Worm (Caenorhabditis elegans) whole organism, L4 larva: ENCODE results near the gene srx-5.

Experiments used
- D1046.2 ChIP-seq: fragments of 200-800 bp; sonication (Bioruptor generic); IDR thresholded peaks from 2 replicates; pipeline ENCODE4 v1.3.6; 2022; ENCODE audit warnings: missing genetic modification characterization, missing compliant biosample characterization
- F44E2.7 ChIP-seq: fragments of 200-800 bp; sonication (Bioruptor generic); IDR thresholded peaks from 2 replicates; pipeline ENCODE4 v2.1.2; 2022; ENCODE audit warnings: missing genetic modification characterization, missing compliant biosample characterization
- ama-1 ChIP-seq: fragments of 150-350 bp; optimal IDR thresholded peaks from 2 replicates; lab custom pipeline; 2014; ENCODE audit warnings: inconsistent platforms, mixed read lengths
- arid-1 ChIP-seq: fragments of 200-800 bp; sonication (Bioruptor generic); conservative IDR thresholded peaks from 2 replicates; pipeline ENCODE4 v1.3.6; 2022; ENCODE audit warnings: missing genetic modification reagents, missing genetic modification characterization, missing compliant biosample characterization
- hlh-11 ChIP-seq: fragments of 200-800 bp; sonication (Bioruptor generic); optimal IDR thresholded peaks from 2 replicates; lab custom pipeline; 2018; ENCODE audit warnings: mild to moderate bottlenecking, missing genetic modification characterization, missing compliant biosample characterization
- hlh-30 ChIP-seq: sonication (generic microtip); optimal IDR thresholded peaks from 2 replicates; lab custom pipeline; 2017; ENCODE audit warnings: antibody characterized with exemption, mild to moderate bottlenecking, missing genetic modification characterization, missing compliant biosample characterization; ENCODE audit not compliant: insufficient read depth
- lin-39 ChIP-seq: fragments of 150-350 bp; optimal IDR thresholded peaks from 2 replicates; lab custom pipeline; 2014; ENCODE audit warnings: missing biosample characterization, missing genetic modification reagents, missing genetic modification characterization
- mep-1 ChIP-seq: fragments of 150-350 bp; sonication (generic microtip); optimal IDR thresholded peaks from 3 replicates; lab custom pipeline; 2014; ENCODE audit warnings: missing biosample characterization, missing genetic modification characterization
- nhr-11 ChIP-seq: fragments of 150-350 bp; optimal IDR thresholded peaks from 2 replicates; lab custom pipeline; 2014; ENCODE audit warnings: missing biosample characterization, missing genetic modification characterization
- nhr-6 ChIP-seq: fragments of 150-350 bp; optimal IDR thresholded peaks from 2 replicates; lab custom pipeline; 2014; ENCODE audit warnings: missing biosample characterization, missing genetic modification characterization
- pha-4 ChIP-seq, 2 experiments: fragments of 150-350 bp in 1 of 2; fragments of 200-800 bp in 1 of 2; sonication (Bioruptor generic) in 1 of 2; IDR thresholded peaks in 1 of 2; optimal IDR thresholded peaks in 1 of 2; 2 replicates each; pipeline versions ENCODE4 v1.3.6 to Lab custom; 2014 to 2022; ENCODE audit warnings: missing genetic modification characterization in 2 of 2, missing genetic modification reagents in 2 of 2, missing biosample characterization in 1 of 2, missing compliant biosample characterization in 1 of 2
- skn-1 ChIP-seq: fragments of 150-350 bp; optimal IDR thresholded peaks from 2 replicates; lab custom pipeline; 2014; ENCODE audit warnings: missing biosample characterization, missing genetic modification characterization

- no peak for TF ChIP-seq ama-1
- no peak for TF ChIP-seq arid-1 (GFP tag; lab: Robert Waterston, UW)
- TF ChIP-seq nhr-6, result no peak
- no peak for TF ChIP-seq F44E2.7 (GFP tag; lab: Robert Waterston, UW)
- no peak for TF ChIP-seq D1046.2 (GFP tag; lab: Robert Waterston, UW)
- TF ChIP-seq lin-39, result no peak
- TF ChIP-seq hlh-11, result no peak
- no peak for TF ChIP-seq nhr-11 (tag; lab: Kevin White, UChicago)
- TF ChIP-seq pha-4 (GFP tag; IDR thresholded peaks at IDR 0.05; lab: Robert Waterston, UW), result no peak
- TF ChIP-seq pha-4 (tag; optimal IDR thresholded peaks at IDR 0.05; lab: Kevin White, UChicago), result no peak
- TF ChIP-seq mep-1, result no peak
- peak; percentile 69 for TF ChIP-seq hlh-30 (tag; lab: Kevin White, UChicago)
- TF ChIP-seq skn-1 (tag; lab: Kevin White, UChicago), result no peak
Observed at ce11 chrV:667459-667858, 32.4 kb upstream of the srx-5 start, which contains the start of gene nhr-180.
